Worm (Caenorhabditis elegans) whole organism, mixed stage, embryonic: ENCODE data around the gene F35H8.12.

ENCODE experiments used
- M03D4.4 ChIP-seq: sonication (generic microtip); optimal IDR thresholded peaks from 2 replicates; lab custom pipeline; 2017; ENCODE audit warnings: mild to moderate bottlenecking, missing genetic modification characterization, missing compliant biosample characterization
- bed-3 ChIP-seq: fragments of 200-800 bp; sonication (Bioruptor generic); optimal IDR thresholded peaks from 3 replicates; lab custom pipeline; 2018; ENCODE audit warnings: mild to moderate bottlenecking, missing genetic modification characterization, moderate library complexity, missing compliant biosample characterization
- blmp-1 ChIP-seq: fragments of 150-350 bp; optimal IDR thresholded peaks from 2 replicates; lab custom pipeline; 2014; ENCODE audit warnings: missing biosample characterization, missing genetic modification characterization
- ceh-39 ChIP-seq: fragments of 150-350 bp; optimal IDR thresholded peaks from 2 replicates; lab custom pipeline; 2014; ENCODE audit warnings: missing biosample characterization, missing genetic modification characterization
- ceh-43 ChIP-seq: fragments of 200-800 bp; sonication (Bioruptor generic); optimal IDR thresholded peaks from 2 replicates; lab custom pipeline; 2018; ENCODE audit warnings: mild to moderate bottlenecking, missing genetic modification characterization, moderate library complexity, missing compliant biosample characterization
- ces-1 ChIP-seq: fragments of 150-350 bp; optimal IDR thresholded peaks from 2 replicates; lab custom pipeline; 2014; ENCODE audit warnings: missing biosample characterization, missing genetic modification reagents, missing genetic modification characterization
- drap-1 ChIP-seq: fragments of 200-800 bp; sonication (Bioruptor generic); optimal IDR thresholded peaks from 3 replicates; lab custom pipeline; 2018; ENCODE audit warnings: mild to moderate bottlenecking, missing genetic modification characterization, missing compliant biosample characterization
- lsy-2 ChIP-seq: fragments of 150-350 bp; optimal IDR thresholded peaks from 2 replicates; lab custom pipeline; 2014; ENCODE audit warnings: missing biosample characterization, missing genetic modification characterization
- mab-5 ChIP-seq: fragments of 150-350 bp; optimal IDR thresholded peaks from 2 replicates; lab custom pipeline; 2014; ENCODE audit warnings: missing biosample characterization, missing genetic modification characterization
- nhr-2 ChIP-seq: fragments of 150-350 bp; optimal IDR thresholded peaks from 2 replicates; lab custom pipeline; 2014; ENCODE audit warnings: missing biosample characterization, missing genetic modification characterization
- nhr-28 ChIP-seq: fragments of 150-350 bp; optimal IDR thresholded peaks from 2 replicates; lab custom pipeline; 2014; ENCODE audit warnings: missing biosample characterization, missing genetic modification characterization
- sem-2 ChIP-seq: fragments of 200-800 bp; sonication (Bioruptor generic); optimal IDR thresholded peaks from 2 replicates; lab custom pipeline; 2018; ENCODE audit warnings: mild to moderate bottlenecking, missing genetic modification characterization, missing compliant biosample characterization
- sptf-1 ChIP-seq: sonication (generic microtip); optimal IDR thresholded peaks from 2 replicates; lab custom pipeline; 2017; ENCODE audit warnings: mild to moderate bottlenecking, missing genetic modification characterization, moderate library complexity, missing compliant biosample characterization
- unc-120 ChIP-seq: sonication (generic microtip); optimal IDR thresholded peaks from 2 replicates; lab custom pipeline; 2017; ENCODE audit warnings: missing genetic modification characterization, missing compliant biosample characterization; ENCODE audit not compliant: poor library complexity, severe bottlenecking
- unc-62 ChIP-seq: fragments of 150-350 bp; optimal IDR thresholded peaks from 2 replicates; lab custom pipeline; 2014; ENCODE audit warnings: missing biosample characterization, missing genetic modification reagents, missing genetic modification characterization
- zip-8 ChIP-seq: fragments of 150-350 bp; optimal IDR thresholded peaks from 2 replicates; lab custom pipeline; 2014; ENCODE audit warnings: missing biosample characterization, missing genetic modification characterization
- ztf-11 ChIP-seq: fragments of 150-350 bp; optimal IDR thresholded peaks from 2 replicates; lab custom pipeline; 2014; ENCODE audit warnings: missing biosample characterization, missing genetic modification characterization

The F35H8.12 gene

DNA sequence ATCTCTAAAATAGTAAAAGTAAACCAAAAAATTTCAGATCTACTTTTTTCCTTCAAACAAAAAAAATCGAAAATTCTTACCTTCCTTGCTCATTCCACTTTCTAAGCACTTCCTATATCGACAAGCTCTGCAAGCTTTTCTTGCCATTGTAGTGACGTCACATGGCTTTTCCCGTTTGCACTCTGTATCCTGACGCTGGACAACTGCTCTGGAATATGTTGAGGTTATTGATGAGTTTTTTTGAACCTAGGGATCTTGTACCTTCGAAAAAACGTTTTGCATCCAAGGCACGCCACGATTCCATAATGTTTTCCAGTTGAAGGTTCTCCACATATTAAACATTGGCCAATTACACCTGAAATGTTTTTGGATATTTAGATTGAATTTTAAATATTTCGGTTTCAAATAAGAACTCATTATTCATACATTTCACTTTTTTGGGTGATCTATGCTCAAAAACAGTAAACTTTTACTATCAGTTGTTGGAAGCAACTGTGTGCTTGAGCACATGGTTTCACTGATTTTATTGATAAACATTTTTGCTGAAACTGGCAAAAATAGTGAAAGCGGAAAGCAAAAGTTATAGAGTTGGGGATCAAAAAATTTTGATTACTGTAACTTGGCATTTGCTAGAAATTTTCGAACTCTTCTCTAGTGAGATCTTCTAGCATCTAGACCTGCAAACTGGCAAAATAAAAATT is 48.5 kb downstream of the F35H8.12 start:
- TF ChIP-seq unc-62 (GFP tag; lab: Kevin White, UChicago) (no peak), ceh-39 (tag; lab: Kevin White, UChicago) (no peak), lsy-2 (tag; lab: Kevin White, UChicago) (no peak), zip-8 (tag; lab: Kevin White, UChicago) (no peak), M03D4.4 (tag; lab: Kevin White, UChicago) (no peak)

ce11 chrII:9601069-9601468 is 49.4 kb downstream of the F35H8.12 start:
- no peak for TF ChIP-seq ces-1
- TF ChIP-seq unc-120 (tag; lab: Kevin White, UChicago), result peak; percentile 5
- TF ChIP-seq blmp-1 (tag; lab: Kevin White, UChicago), result no peak
- TF ChIP-seq zip-8 (tag; lab: Kevin White, UChicago), result no peak
- TF ChIP-seq, all 35 proteins: peak for 1

DNA sequence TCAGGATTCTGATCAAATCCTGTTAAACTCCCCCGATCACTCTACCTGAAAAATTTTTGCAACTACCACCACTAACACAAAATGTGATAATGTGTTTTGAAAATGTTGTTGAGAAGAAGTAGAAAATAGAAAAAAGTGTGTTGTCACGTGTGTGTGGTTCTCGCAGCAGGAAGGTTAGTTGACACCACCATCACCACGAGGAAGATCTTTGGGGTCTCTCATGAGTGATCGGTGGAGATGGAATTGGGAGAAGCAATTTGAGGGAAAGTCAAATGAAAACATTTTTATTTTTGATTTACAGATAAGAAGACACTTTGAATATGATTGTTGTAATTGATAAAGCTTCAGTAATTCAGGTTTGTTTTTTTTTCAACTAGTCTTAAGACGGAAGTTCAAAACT is 50.0 kb downstream of the F35H8.12 start:
- TF ChIP-seq blmp-1 (tag; lab: Kevin White, UChicago) (no peak), ceh-43 (GFP tag; lab: Kevin White, UChicago) (no peak), sptf-1 (tag; lab: Kevin White, UChicago) (no peak), drap-1 (GFP tag; lab: Kevin White, UChicago) (no peak), nhr-28 (tag; lab: Kevin White, UChicago) (no peak), mab-5 (tag; lab: Kevin White, UChicago) (no peak), unc-120 (tag; lab: Kevin White, UChicago) (no peak), nhr-2 (no peak), sem-2 (no peak), ztf-11 (no peak), bed-3 (GFP tag; lab: Kevin White, UChicago) (no peak), zip-8 (tag; lab: Kevin White, UChicago) (no peak)
